Fruit fly (Drosophila melanogaster): Measurements from ENCODE around the gene mRpL28.

DNA sequence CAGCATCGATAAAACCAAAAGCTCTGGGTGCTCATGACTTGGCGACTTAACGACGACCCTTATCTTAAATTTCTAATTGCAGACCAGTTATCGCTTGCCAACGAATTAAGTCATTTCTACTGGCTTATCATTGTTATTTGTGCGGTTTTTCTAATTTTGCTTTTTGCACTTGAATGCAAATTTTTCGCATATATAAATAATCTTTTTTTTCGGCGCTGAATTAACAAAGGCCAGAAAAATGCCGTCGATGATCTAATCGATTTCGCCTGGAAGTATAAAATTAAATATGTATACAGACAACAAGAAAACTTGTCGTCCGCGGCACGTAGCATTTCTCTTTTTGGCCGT lies 27.8 kb downstream of the mRpL28 start:
- no peak for TF ChIP-seq rgr (GFP tag; optimal IDR thresholded peaks at IDR 0.05)
- TF ChIP-seq tai (GFP tag; optimal IDR thresholded peaks at IDR 0.05): no peak
- TF ChIP-seq pan (optimal IDR thresholded peaks at IDR 0.05): no peak
- TF ChIP-seq lola (GFP tag; optimal IDR thresholded peaks at IDR 0.05): no peak
- no peak for TF ChIP-seq h (GFP tag; optimal IDR thresholded peaks at IDR 0.05)
